Worm (Caenorhabditis elegans) whole organism, L4 larva: ENCODE measurements around the gene sre-29.

Experiments used
- F10B5.3 ChIP-seq: sonication (generic microtip); optimal IDR thresholded peaks from 2 replicates; lab custom pipeline; 2016; ENCODE audit warnings: mild to moderate bottlenecking, missing genetic modification characterization, missing compliant biosample characterization
- T26A8.4 ChIP-seq: fragments of 200-800 bp; sonication (Bioruptor generic); IDR thresholded peaks from 2 replicates; pipeline ENCODE4 v1.3.6; 2022; ENCODE audit warnings: missing genetic modification characterization, missing compliant biosample characterization
- ZK337.2 ChIP-seq: fragments of 200-800 bp; sonication (Bioruptor generic); IDR thresholded peaks from 2 replicates; pipeline ENCODE4 v1.3.6; 2022; ENCODE audit warnings: missing genetic modification reagents, missing genetic modification characterization, missing compliant biosample characterization
- ZK546.5 ChIP-seq, 2 experiments: sonication (generic microtip); optimal IDR thresholded peaks; 2 replicates each; lab custom pipeline; 2017; ENCODE audit warnings: missing biosample characterization in 2 of 2, missing genetic modification characterization in 2 of 2
- aha-1 ChIP-seq: fragments of 150-350 bp; peaks from one replicate; lab custom pipeline; 2014; ENCODE audit warnings: missing biosample characterization, missing genetic modification characterization
- arid-1 ChIP-seq: fragments of 200-800 bp; sonication (Bioruptor generic); conservative IDR thresholded peaks from 2 replicates; pipeline ENCODE4 v1.3.6; 2022; ENCODE audit warnings: missing genetic modification reagents, missing genetic modification characterization, missing compliant biosample characterization
- ceh-20 ChIP-seq: fragments of 200-800 bp; sonication (Bioruptor generic); IDR thresholded peaks from 2 replicates; pipeline ENCODE4 v1.3.6; 2022; ENCODE audit warnings: missing genetic modification reagents, missing genetic modification characterization, missing compliant biosample characterization
- ceh-32 ChIP-seq: sonication (generic microtip); optimal IDR thresholded peaks from 2 replicates; lab custom pipeline; 2016; ENCODE audit warnings: mild to moderate bottlenecking, missing genetic modification characterization, missing compliant biosample characterization; ENCODE audit not compliant: poor library complexity
- ceh-82 ChIP-seq: sonication (generic microtip); optimal IDR thresholded peaks from 2 replicates; lab custom pipeline; 2017; ENCODE audit warnings: missing biosample characterization, missing genetic modification characterization
- daf-8 ChIP-seq: fragments of 200-800 bp; sonication (Bioruptor generic); IDR thresholded peaks from 2 replicates; pipeline ENCODE4 v1.3.6; 2022; ENCODE audit warnings: missing genetic modification characterization, missing compliant biosample characterization
- dmd-6 ChIP-seq: fragments of 200-800 bp; sonication (Bioruptor generic); IDR thresholded peaks from 2 replicates; pipeline ENCODE4 v1.3.6; 2022; ENCODE audit warnings: missing genetic modification reagents, missing genetic modification characterization, missing compliant biosample characterization
- duxl-1 ChIP-seq: sonication (generic microtip); optimal IDR thresholded peaks from 2 replicates; lab custom pipeline; 2016; ENCODE audit warnings: mild to moderate bottlenecking, missing genetic modification characterization, moderate library complexity, missing compliant biosample characterization; ENCODE audit not compliant: poor library complexity
- egl-43 ChIP-seq: fragments of 200-800 bp; sonication (Bioruptor generic); IDR thresholded peaks from 2 replicates; pipeline ENCODE4 v1.3.6; 2022; ENCODE audit warnings: missing genetic modification reagents, missing genetic modification characterization, missing compliant biosample characterization
- hif-1 ChIP-seq, 2 experiments: sonication (generic microtip); optimal IDR thresholded peaks; 2 replicates each; lab custom pipeline; 2016 to 2017; ENCODE audit warnings: missing compliant biosample characterization in 2 of 2, missing genetic modification characterization in 2 of 2, missing genetic modification reagents in 2 of 2, missing genotype in 2 of 2, mild to moderate bottlenecking in 1 of 2
- hmg-1.1 ChIP-seq: fragments of 200-800 bp; sonication (Bioruptor generic); IDR thresholded peaks from 2 replicates; pipeline ENCODE4 v1.3.6; 2022; ENCODE audit warnings: missing genetic modification reagents, missing genetic modification characterization, missing compliant biosample characterization
- lin-38 ChIP-seq: fragments of 200-800 bp; sonication (Bioruptor generic); IDR thresholded peaks from 2 replicates; pipeline ENCODE4 v1.3.6; 2022; ENCODE audit warnings: missing genetic modification reagents, missing genetic modification characterization, missing compliant biosample characterization
- lsy-2 ChIP-seq, 2 experiments: fragments of 150-350 bp in 1 of 2; sonication (generic microtip) in 1 of 2; optimal IDR thresholded peaks; 2 replicates each; lab custom pipeline; 2014 to 2017; ENCODE audit warnings: missing biosample characterization in 2 of 2, missing genetic modification characterization in 2 of 2
- mdl-1 ChIP-seq, 2 experiments: fragments of 150-350 bp in 1 of 2; sonication (generic microtip) in 1 of 2; optimal IDR thresholded peaks; 2 replicates each; lab custom pipeline; 2014 to 2017; ENCODE audit warnings: missing biosample characterization in 2 of 2, missing genetic modification characterization in 2 of 2
- mdt-29 ChIP-seq: fragments of 200-800 bp; sonication (Bioruptor generic); IDR thresholded peaks from 2 replicates; pipeline ENCODE4 v1.3.6; 2022; ENCODE audit warnings: missing genetic modification reagents, missing genetic modification characterization, missing compliant biosample characterization
- mep-1 ChIP-seq: fragments of 150-350 bp; sonication (generic microtip); optimal IDR thresholded peaks from 3 replicates; lab custom pipeline; 2014; ENCODE audit warnings: missing biosample characterization, missing genetic modification characterization
- mxl-3 ChIP-seq: fragments of 200-800 bp; sonication (Bioruptor generic); optimal IDR thresholded peaks from 2 replicates; lab custom pipeline; 2018; ENCODE audit warnings: mild to moderate bottlenecking, missing genetic modification characterization, missing compliant biosample characterization
- nhr-25 ChIP-seq: sonication (generic microtip); optimal IDR thresholded peaks from 2 replicates; lab custom pipeline; 2017; ENCODE audit warnings: missing genetic modification characterization, mild to moderate bottlenecking, missing compliant biosample characterization, antibody characterized with exemption, moderate library complexity, borderline replicate concordance; ENCODE audit not compliant: insufficient read depth
- rbr-2 ChIP-seq: sonication (generic microtip); optimal IDR thresholded peaks from 2 replicates; lab custom pipeline; 2016; ENCODE audit warnings: missing genotype, missing genetic modification characterization, missing compliant biosample characterization
- saeg-2 ChIP-seq: fragments of 200-800 bp; sonication (Bioruptor generic); IDR thresholded peaks from 2 replicates; pipeline ENCODE4 v1.3.6; 2022; ENCODE audit warnings: missing genetic modification reagents, missing genetic modification characterization, missing compliant biosample characterization
- sdz-12 ChIP-seq: fragments of 200-800 bp; sonication (Bioruptor generic); optimal IDR thresholded peaks from 2 replicates; lab custom pipeline; 2018; ENCODE audit warnings: mild to moderate bottlenecking, missing genetic modification characterization, missing compliant biosample characterization
- set-16 ChIP-seq: fragments of 200-800 bp; sonication (Bioruptor generic); IDR thresholded peaks from 2 replicates; pipeline ENCODE4 v1.3.6; 2022; ENCODE audit warnings: missing genetic modification reagents, missing genetic modification characterization, missing compliant biosample characterization
- skn-1 ChIP-seq: fragments of 150-350 bp; optimal IDR thresholded peaks from 2 replicates; lab custom pipeline; 2014; ENCODE audit warnings: missing biosample characterization, missing genetic modification characterization
- snpc-4 ChIP-seq: fragments of 150-350 bp; optimal IDR thresholded peaks from 2 replicates; lab custom pipeline; 2014; ENCODE audit warnings: missing biosample characterization, missing genetic modification characterization
- spr-3 ChIP-seq: fragments of 200-800 bp; sonication (Bioruptor generic); optimal IDR thresholded peaks from 2 replicates; lab custom pipeline; 2018; ENCODE audit warnings: mild to moderate bottlenecking, missing genetic modification characterization, missing compliant biosample characterization
- unc-39 ChIP-seq: sonication (generic microtip); optimal IDR thresholded peaks from 2 replicates; lab custom pipeline; 2017; ENCODE audit warnings: missing biosample characterization, missing genetic modification characterization
- unc-62 ChIP-seq, 3 experiments: fragments of 150-350 bp in 1 of 3; sonication (generic microtip); optimal IDR thresholded peaks in 2 of 3; peaks in 1 of 3; 1 replicate in 1 of 3; 2 replicates in 2 of 3; lab custom pipeline; 2014 to 2017; ENCODE audit warnings: missing biosample characterization in 3 of 3, missing genetic modification characterization in 3 of 3, missing genetic modification reagents in 3 of 3, missing genotype in 1 of 3
- zip-11 ChIP-seq: fragments of 200-800 bp; sonication (Bioruptor generic); IDR thresholded peaks from 2 replicates; pipeline ENCODE4 v1.3.6; 2022; ENCODE audit warnings: missing genetic modification characterization, missing compliant biosample characterization
- zip-2 ChIP-seq: fragments of 150-350 bp; optimal IDR thresholded peaks from 2 replicates; lab custom pipeline; 2014; ENCODE audit warnings: missing biosample characterization, missing genetic modification characterization
- ztf-11 ChIP-seq: fragments of 150-350 bp; optimal IDR thresholded peaks from 2 replicates; lab custom pipeline; 2014; ENCODE audit warnings: missing biosample characterization, missing genetic modification characterization
- ztf-7 ChIP-seq: fragments of 150-350 bp; optimal IDR thresholded peaks from 2 replicates; lab custom pipeline; 2014; ENCODE audit warnings: missing biosample characterization, missing genetic modification characterization

sre-29 gene

DNA sequence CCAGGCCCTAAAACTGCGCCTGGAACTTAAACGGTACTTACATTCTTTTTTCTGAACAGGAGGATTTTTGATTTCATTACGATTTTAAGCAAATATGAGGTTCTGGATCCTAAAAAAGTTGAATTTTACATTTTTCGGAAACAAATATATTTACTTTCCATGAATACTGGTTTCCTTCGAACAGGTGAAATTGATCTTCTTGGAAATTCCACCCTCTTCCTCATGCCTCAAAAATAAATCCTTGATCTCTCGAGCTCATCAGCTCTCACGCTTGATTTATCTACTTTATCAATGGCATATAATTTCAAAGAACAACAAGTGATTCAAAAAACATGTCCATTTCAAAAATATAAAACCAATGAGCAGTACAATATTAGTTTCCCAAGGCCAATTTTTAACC is 14.2 kb downstream of the sre-29 start:
- TF ChIP-seq mxl-3 (no peak), sdz-12 (GFP tag; lab: Kevin White, UChicago) (no peak), egl-43 (GFP tag; lab: Robert Waterston, UW) (no peak), ceh-82 (tag; lab: Kevin White, UChicago) (no peak), mep-1 (tag; lab: Kevin White, UChicago) (no peak), ZK546.5 (tag; optimal IDR thresholded peaks at IDR 0.05; lab: Kevin White, UChicago) (no peak), ztf-11 (no peak), arid-1 (GFP tag; lab: Robert Waterston, UW) (no peak), dmd-6 (GFP tag; lab: Robert Waterston, UW) (no peak), skn-1 (tag; lab: Kevin White, UChicago) (no peak)
- TF ChIP-seq, all 104 proteins: peak for 0

DNA sequence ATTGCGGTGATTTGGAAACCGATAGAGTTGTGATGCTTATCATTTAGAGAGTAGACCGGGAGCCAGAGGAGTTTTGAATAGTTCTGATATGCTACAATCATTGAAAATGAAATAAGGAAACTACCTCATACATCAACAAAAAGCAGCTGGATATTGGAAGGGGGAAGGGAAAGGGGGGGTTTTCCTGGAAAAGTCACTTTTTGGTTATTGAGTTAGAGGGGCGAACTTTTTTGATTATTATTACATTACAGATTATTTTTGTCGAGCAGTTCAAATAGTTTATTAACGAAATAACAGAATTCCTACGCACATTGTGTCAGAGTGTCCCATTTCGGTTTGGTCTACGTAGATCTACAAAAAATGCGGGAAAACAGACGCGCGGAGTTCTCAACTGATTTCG is 14.9 kb downstream of the sre-29 start, which contains the start of gene sre-42:
Gene sre-42, minus strand, starts transcription at position 101 of the 400 bp plus-strand sequence.
- TF ChIP-seq duxl-1 (tag; lab: Kevin White, UChicago) (no peak), ZK337.2 (GFP tag; lab: Robert Waterston, UW) (no peak), saeg-2 (GFP tag; lab: Robert Waterston, UW) (no peak), aha-1 (tag; lab: Kevin White, UChicago) (peak; percentile 18)

DNA sequence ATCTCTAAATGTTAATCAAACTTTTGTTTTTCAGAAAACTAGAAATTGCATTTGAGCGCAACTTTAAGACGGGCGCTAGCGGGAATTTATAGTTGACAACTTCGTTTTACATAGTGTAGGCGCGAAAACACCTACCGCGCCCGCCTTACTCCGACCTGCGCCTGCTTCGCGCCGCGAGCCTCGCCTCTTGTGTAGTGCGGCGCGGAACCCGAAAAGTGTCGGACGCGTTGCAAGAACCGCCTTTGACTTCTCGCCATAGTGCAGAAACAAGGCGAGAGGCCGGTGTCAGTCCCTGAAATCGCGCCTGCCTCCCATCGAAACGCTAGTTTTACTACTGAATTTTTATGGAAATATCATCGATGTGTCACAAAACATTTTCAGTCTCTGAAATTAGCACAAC is 15.9 kb downstream of the sre-29 start:
- TF ChIP-seq F10B5.3 (tag; lab: Kevin White, UChicago): no peak
- no peak for TF ChIP-seq hif-1 (tag; optimal IDR thresholded peaks at IDR 0.05; lab: Kevin White, UChicago)
- TF ChIP-seq T26A8.4 (GFP tag; lab: Robert Waterston, UW): no peak
- TF ChIP-seq zip-11 (GFP tag; lab: Robert Waterston, UW): no peak
- no peak for TF ChIP-seq mdt-29
- no peak for TF ChIP-seq zip-2 (tag; lab: Kevin White, UChicago)
- TF ChIP-seq ztf-7 (tag; lab: Kevin White, UChicago): no peak
- TF ChIP-seq unc-39 (tag; lab: Kevin White, UChicago): no peak
- TF ChIP-seq ceh-32 (tag; lab: Kevin White, UChicago): no peak
- TF ChIP-seq set-16: peak; percentile 82
- peak; percentile 61 for TF ChIP-seq aha-1 (tag; lab: Kevin White, UChicago)
- TF ChIP-seq egl-43 (GFP tag; lab: Robert Waterston, UW): 0 out of 2 replicates have a peak, but pooled peaks have one; percentile 35
- TF ChIP-seq daf-8: no peak

DNA sequence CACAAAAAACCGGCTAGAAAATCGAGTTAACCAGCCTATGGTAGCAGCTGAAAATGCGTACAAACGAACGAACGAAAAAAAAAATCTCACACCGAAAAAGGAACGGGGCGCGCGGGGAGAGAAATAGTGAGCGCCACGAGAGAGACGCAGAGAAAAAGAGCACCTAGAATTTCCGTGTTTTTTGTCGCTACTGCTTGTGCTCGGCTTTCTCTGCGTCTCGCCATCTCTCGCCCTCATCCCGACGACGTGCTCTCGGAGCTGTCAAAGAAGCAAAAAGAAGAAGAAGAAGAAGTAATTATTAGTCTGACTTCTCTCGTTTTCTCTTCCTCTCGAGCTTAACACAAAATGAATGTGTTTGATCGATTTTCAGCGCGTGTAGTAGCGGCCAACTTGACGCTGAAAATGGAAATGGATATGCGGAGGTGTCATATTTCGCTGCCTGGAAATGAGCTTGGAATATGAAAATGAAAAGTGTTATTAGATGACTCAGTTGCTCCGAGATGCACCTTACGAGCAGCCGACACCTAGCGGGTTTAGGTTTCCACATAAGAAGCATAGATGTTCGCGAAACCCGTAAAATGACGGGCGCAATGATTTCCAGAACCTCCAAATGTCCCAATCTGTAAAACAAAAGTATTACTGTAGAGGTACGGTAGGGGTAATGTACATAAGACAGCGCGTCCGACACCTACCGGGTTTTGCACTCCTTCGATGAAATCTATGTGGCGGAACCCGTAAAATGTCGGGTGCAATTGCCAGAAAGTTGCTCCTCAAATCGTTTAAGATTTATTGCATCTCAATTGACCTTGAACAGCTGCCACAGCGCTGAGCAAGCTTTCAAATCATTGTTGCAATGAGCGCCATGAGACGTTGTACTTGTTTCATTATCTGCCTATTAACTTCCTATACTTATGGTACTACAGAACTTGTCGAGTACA is 18.8 kb downstream of the sre-29 start, which contains the start of gene btb-14:
Gene btb-14, plus strand, starts transcription at position 839 of the 938 bp plus-strand sequence.
- TF ChIP-seq lin-38 (no peak), lsy-2 (tag; optimal IDR thresholded peaks at IDR 0.05; lab: Kevin White, UChicago) (peak in 1 of 2 experiments; percentile 60), dmd-6 (GFP tag; lab: Robert Waterston, UW) (peak; percentile 12; the same call in 1 of the 2 replicates), hmg-1.1 (GFP tag; lab: Robert Waterston, UW) (peak; percentile 64; the same call in 1 of the 2 replicates), nhr-25 (tag; lab: Kevin White, UChicago) (no peak), snpc-4 (tag; lab: Kevin White, UChicago) (peak; percentile 26), ceh-20 (GFP tag; lab: Robert Waterston, UW) (0 out of 2 replicates have a peak, but pooled peaks have one; percentile 19), spr-3 (GFP tag; lab: Kevin White, UChicago) (no peak), rbr-2 (tag; lab: Kevin White, UChicago) (peak; percentile 24), unc-62 (GFP tag; optimal IDR thresholded peaks at IDR 0.05 in 1 of 2; lab: Kevin White, UChicago) (peak in 1 of 2 experiments; percentile 53), unc-62 (tag; optimal IDR thresholded peaks at IDR 0.05; lab: Kevin White, UChicago) (no peak), set-16 (peak; percentile 46; the same call in 1 of the 2 replicates), egl-43 (GFP tag; lab: Robert Waterston, UW) (0 out of 2 replicates have a peak, but pooled peaks have one; percentile 44), hif-1 (tag; optimal IDR thresholded peaks at IDR 0.05; lab: Kevin White, UChicago) (peak in 1 of 2 experiments; percentile 4), mdl-1 (tag; optimal IDR thresholded peaks at IDR 0.05; lab: Kevin White, UChicago) (peak in 1 of 2 experiments; percentile 21)
